Worm (Caenorhabditis elegans) whole organism, late embryonic: ENCODE data around the gene wdr-5.3.

ENCODE experiments used
- C08G9.2 ChIP-seq: sonication (generic microtip); optimal IDR thresholded peaks from 2 replicates; lab custom pipeline; 2016; ENCODE audit warnings: mild to moderate bottlenecking, missing genetic modification characterization, moderate library complexity, missing compliant biosample characterization
- C38D4.7 ChIP-seq: fragments of 200-800 bp; sonication (Bioruptor generic); optimal IDR thresholded peaks from 2 replicates; lab custom pipeline; 2018; ENCODE audit warnings: mild to moderate bottlenecking, missing genetic modification characterization, moderate library complexity, missing compliant biosample characterization
- F13H6.1 ChIP-seq: sonication (generic microtip); optimal IDR thresholded peaks from 2 replicates; lab custom pipeline; 2016; ENCODE audit warnings: missing genetic modification characterization, missing compliant biosample characterization
- K09A11.1 ChIP-seq: sonication (generic microtip); optimal IDR thresholded peaks from 2 replicates; lab custom pipeline; 2017; ENCODE audit warnings: antibody characterized with exemption, mild to moderate bottlenecking, missing genetic modification characterization, missing compliant biosample characterization; ENCODE audit not compliant: insufficient read depth
- T23F11.4 ChIP-seq: fragments of 200-800 bp; sonication (Bioruptor generic); optimal IDR thresholded peaks from 2 replicates; lab custom pipeline; 2018; ENCODE audit warnings: mild to moderate bottlenecking, missing genetic modification characterization, missing compliant biosample characterization
- Y22D7AL.16 ChIP-seq: sonication (generic microtip); optimal IDR thresholded peaks from 2 replicates; lab custom pipeline; 2016; ENCODE audit warnings: missing genetic modification characterization, missing compliant biosample characterization
- ama-1 ChIP-seq: fragments of 150-350 bp; optimal IDR thresholded peaks from 2 replicates; lab custom pipeline; 2014
- ceh-14 ChIP-seq: sonication (generic microtip); optimal IDR thresholded peaks from 2 replicates; lab custom pipeline; 2016; ENCODE audit warnings: missing genotype, missing genetic modification characterization, missing compliant biosample characterization
- ceh-18 ChIP-seq: sonication (generic microtip); optimal IDR thresholded peaks from 2 replicates; lab custom pipeline; 2016; ENCODE audit warnings: missing genetic modification characterization, missing compliant biosample characterization
- ceh-34 ChIP-seq: sonication (generic microtip); optimal IDR thresholded peaks from 2 replicates; lab custom pipeline; 2016; ENCODE audit warnings: mild to moderate bottlenecking, missing genetic modification characterization, missing compliant biosample characterization
- ceh-45 ChIP-seq: fragments of 200-800 bp; sonication (Bioruptor generic); IDR thresholded peaks from 2 replicates; pipeline ENCODE4 v1.3.6; 2022; ENCODE audit warnings: missing genetic modification reagents, missing genetic modification characterization, missing compliant biosample characterization
- ceh-48 ChIP-seq: sonication (generic microtip); optimal IDR thresholded peaks from 2 replicates; lab custom pipeline; 2016; ENCODE audit warnings: missing genetic modification characterization, inconsistent platforms, missing compliant biosample characterization
- dmd-4 ChIP-seq: sonication (generic microtip); optimal IDR thresholded peaks from 2 replicates; lab custom pipeline; 2016; ENCODE audit warnings: borderline replicate concordance, missing genetic modification characterization, missing compliant biosample characterization
- elt-2 ChIP-seq: sonication (generic microtip); optimal IDR thresholded peaks from 2 replicates; lab custom pipeline; 2016; ENCODE audit warnings: missing genetic modification reagents, missing genetic modification characterization, missing compliant biosample characterization
- elt-4 ChIP-seq: sonication (generic microtip); optimal IDR thresholded peaks from 2 replicates; lab custom pipeline; 2016; ENCODE audit warnings: missing genetic modification characterization, missing compliant biosample characterization
- fax-1 ChIP-seq: sonication (generic microtip); optimal IDR thresholded peaks from 2 replicates; lab custom pipeline; 2016; ENCODE audit warnings: missing genotype, missing genetic modification characterization, missing compliant biosample characterization
- fkh-10 ChIP-seq: fragments of 150-350 bp; optimal IDR thresholded peaks from 2 replicates; lab custom pipeline; 2014; ENCODE audit warnings: missing biosample characterization, missing genetic modification reagents, missing genetic modification characterization
- fkh-6 ChIP-seq: sonication (generic microtip); optimal IDR thresholded peaks from 2 replicates; lab custom pipeline; 2016; ENCODE audit warnings: missing genetic modification characterization, missing compliant biosample characterization
- lim-6 ChIP-seq: sonication (generic microtip); optimal IDR thresholded peaks from 2 replicates; lab custom pipeline; 2016; ENCODE audit warnings: missing genetic modification characterization, missing compliant biosample characterization
- lin-11 ChIP-seq: fragments of 200-800 bp; sonication (Bioruptor generic); optimal IDR thresholded peaks from 2 replicates; lab custom pipeline; 2018; ENCODE audit warnings: mild to moderate bottlenecking, missing genetic modification characterization, missing compliant biosample characterization
- madf-2 ChIP-seq: sonication (generic microtip); optimal IDR thresholded peaks from 2 replicates; lab custom pipeline; 2017; ENCODE audit warnings: missing genetic modification characterization, missing compliant biosample characterization
- mec-3 ChIP-seq: sonication (generic microtip); optimal IDR thresholded peaks from 2 replicates; lab custom pipeline; 2016; ENCODE audit warnings: borderline replicate concordance, missing genetic modification characterization, missing compliant biosample characterization
- nfya-1 ChIP-seq: sonication (generic microtip); optimal IDR thresholded peaks from 2 replicates; lab custom pipeline; 2017; ENCODE audit warnings: missing genetic modification characterization, mild to moderate bottlenecking, missing compliant biosample characterization, antibody characterized with exemption, moderate library complexity
- nhr-11 ChIP-seq: fragments of 150-350 bp; optimal IDR thresholded peaks from 2 replicates; lab custom pipeline; 2014; ENCODE audit warnings: missing biosample characterization, missing genetic modification characterization
- nhr-232 ChIP-seq: sonication (generic microtip); optimal IDR thresholded peaks from 2 replicates; lab custom pipeline; 2016; ENCODE audit warnings: missing genetic modification characterization, missing compliant biosample characterization
- pag-3 ChIP-seq: sonication (generic microtip); optimal IDR thresholded peaks from 2 replicates; lab custom pipeline; 2016; ENCODE audit warnings: missing compliant biosample characterization, missing genetic modification characterization, borderline replicate concordance
- pha-2 ChIP-seq: sonication (generic microtip); optimal IDR thresholded peaks from 2 replicates; lab custom pipeline; 2017; ENCODE audit warnings: mild to moderate bottlenecking, missing genetic modification characterization, missing compliant biosample characterization
- pha-4 ChIP-seq: fragments of 150-350 bp; optimal IDR thresholded peaks from 2 replicates; lab custom pipeline; 2018; ENCODE audit warnings: missing biosample characterization, missing genetic modification reagents, missing genetic modification characterization
- rnt-1 ChIP-seq: sonication (generic microtip); optimal IDR thresholded peaks from 2 replicates; lab custom pipeline; 2016; ENCODE audit warnings: missing genetic modification characterization, missing compliant biosample characterization
- sox-4 ChIP-seq: sonication (generic microtip); optimal IDR thresholded peaks from 2 replicates; lab custom pipeline; 2017; ENCODE audit warnings: mild to moderate bottlenecking, missing genetic modification characterization, inconsistent platforms, missing compliant biosample characterization
- tbx-2 ChIP-seq: sonication (generic microtip); optimal IDR thresholded peaks from 2 replicates; lab custom pipeline; 2016; ENCODE audit warnings: missing genetic modification characterization, missing compliant biosample characterization
- unc-42 ChIP-seq: sonication (generic microtip); optimal IDR thresholded peaks from 2 replicates; lab custom pipeline; 2016; ENCODE audit warnings: missing genotype, missing genetic modification characterization, missing compliant biosample characterization
- unc-86 ChIP-seq: sonication (generic microtip); optimal IDR thresholded peaks from 2 replicates; lab custom pipeline; 2016; ENCODE audit warnings: missing genetic modification characterization, missing compliant biosample characterization
- ztf-16 ChIP-seq: sonication (generic microtip); optimal IDR thresholded peaks from 2 replicates; lab custom pipeline; 2017; ENCODE audit warnings: missing genetic modification characterization, missing compliant biosample characterization

Gene wdr-5.3

ce11 chrV:10764066-10764465 is 27.1 kb downstream of the wdr-5.3 start, which contains the start of gene ocr-1:
TSS of gene ocr-1 (plus strand) at chrV:10764366.
- TF ChIP-seq unc-42 (no peak), ceh-48 (tag; lab: Kevin White, UChicago) (no peak), C38D4.7 (GFP tag; lab: Kevin White, UChicago) (no peak), nhr-232 (tag; lab: Kevin White, UChicago) (no peak), Y22D7AL.16 (tag; lab: Kevin White, UChicago) (no peak), nhr-11 (tag; lab: Kevin White, UChicago) (no peak), elt-4 (tag; lab: Kevin White, UChicago) (no peak), fkh-10 (GFP tag; lab: Kevin White, UChicago) (no peak), pha-2 (no peak), ceh-18 (tag; lab: Kevin White, UChicago) (no peak), tbx-2 (tag; lab: Kevin White, UChicago) (no peak), rnt-1 (tag; lab: Kevin White, UChicago) (no peak), dmd-4 (no peak), K09A11.1 (tag; lab: Kevin White, UChicago) (no peak), C08G9.2 (tag; lab: Kevin White, UChicago) (no peak), ceh-14 (tag; lab: Kevin White, UChicago) (no peak), T23F11.4 (GFP tag; lab: Kevin White, UChicago) (no peak), ceh-45 (GFP tag; lab: Robert Waterston, UW) (no peak), lim-6 (no peak), fax-1 (tag; lab: Kevin White, UChicago) (no peak)

- TF ChIP-seq fkh-6 (no peak), mec-3 (no peak), ztf-16 (tag; lab: Kevin White, UChicago) (no peak), pag-3 (tag; lab: Kevin White, UChicago) (no peak), ceh-34 (tag; lab: Kevin White, UChicago) (no peak), unc-42 (no peak), T23F11.4 (GFP tag; lab: Kevin White, UChicago) (no peak), ama-1 (no peak), K09A11.1 (tag; lab: Kevin White, UChicago) (no peak), nfya-1 (tag; lab: Kevin White, UChicago) (no peak), elt-2 (no peak), F13H6.1 (tag; lab: Kevin White, UChicago) (no peak), madf-2 (tag; lab: Kevin White, UChicago) (no peak), ceh-14 (tag; lab: Kevin White, UChicago) (no peak), Y22D7AL.16 (tag; lab: Kevin White, UChicago) (no peak), nhr-232 (tag; lab: Kevin White, UChicago) (no peak), pha-2 (no peak), dmd-4 (no peak), fkh-10 (GFP tag; lab: Kevin White, UChicago) (no peak), lin-11 (tag; lab: Kevin White, UChicago) (no peak)
- TF ChIP-seq, all 69 proteins: peak for 0
Measured at ce11 chrV:10768892-10769291, 32.0 kb downstream of the wdr-5.3 start.

- TF ChIP-seq Y22D7AL.16 (tag; lab: Kevin White, UChicago) (no peak), unc-42 (peak; percentile 90), fkh-10 (GFP tag; lab: Kevin White, UChicago) (no peak), pag-3 (tag; lab: Kevin White, UChicago) (no peak)
Measured at ce11 chrV:10770026-10770425, 33.1 kb downstream of the wdr-5.3 start, which contains the start of the genes D1054.1 and pas-2. TSS of gene D1054.1 (minus strand) at chrV:10770217. TSS of gene pas-2 (plus strand) at chrV:10770368.

ce11 chrV:10771390-10771789 is 34.5 kb downstream of the wdr-5.3 start, which contains the start of gene D1054.3:
TSS of gene D1054.3 (plus strand) at chrV:10771451.
- TF ChIP-seq sox-4 (tag; lab: Kevin White, UChicago) (no peak), C38D4.7 (GFP tag; lab: Kevin White, UChicago) (no peak), ceh-18 (tag; lab: Kevin White, UChicago) (no peak), mec-3 (no peak), pha-4 (tag; lab: Kevin White, UChicago) (no peak), ztf-16 (tag; lab: Kevin White, UChicago) (no peak), ceh-45 (GFP tag; lab: Robert Waterston, UW) (no peak), nhr-11 (tag; lab: Kevin White, UChicago) (no peak), madf-2 (tag; lab: Kevin White, UChicago) (no peak), unc-86 (tag; lab: Kevin White, UChicago) (no peak)
- TF ChIP-seq, all 69 proteins: peak for 0
